2 worm cellular contexts compared by ENCODE assay signal in genomic region chrX:7306434-7306833, ce11.
TF ChIP-seq lines count a peak whose summit lies in the region.

No protein-coding gene starts in this region.

TF ChIP-seq in whole organism, L1 larva, 84 proteins besides CTCF, POLR2A, EP300 and RAD21 (continued from another document):
- TF ChIP-seq hlh-4 (tag; optimal IDR thresholded peaks at IDR 0.05; lab: Kevin White, UChicago) (no peak), sup-37 (GFP tag; optimal IDR thresholded peaks at IDR 0.05; lab: Kevin White, UChicago) (no peak), nhr-12 (tag; optimal IDR thresholded peaks at IDR 0.05; lab: Kevin White, UChicago) (no peak), F16B12.6 (tag; optimal IDR thresholded peaks at IDR 0.05; lab: Kevin White, UChicago) (peak; percentile 13), unc-98 (GFP tag; IDR thresholded peaks at IDR 0.05; lab: Robert Waterston, UW) (no peak), dpl-1 (GFP tag; optimal IDR thresholded peaks at IDR 0.05; lab: Kevin White, UChicago) (peak in 2 of 3 experiments; percentile 15 to 27), ztf-4 (tag; optimal IDR thresholded peaks at IDR 0.05; lab: Kevin White, UChicago) (no peak)

TF ChIP-seq in whole organism, L4 larva, 104 proteins besides CTCF, POLR2A, EP300 and RAD21 (continued from another document):
- peak in 1 of 2 experiments; percentile 20 for TF ChIP-seq hif-1 (tag; optimal IDR thresholded peaks at IDR 0.05; lab: Kevin White, UChicago)
- TF ChIP-seq ZK337.2 (GFP tag; IDR thresholded peaks at IDR 0.05; lab: Robert Waterston, UW), result no peak
- no peak for TF ChIP-seq ceh-44 (GFP tag; IDR thresholded peaks at IDR 0.05; lab: Robert Waterston, UW)
- TF ChIP-seq vab-7 (GFP tag; IDR thresholded peaks at IDR 0.05; lab: Robert Waterston, UW), result no peak
- TF ChIP-seq pha-4 (GFP tag; IDR thresholded peaks at IDR 0.05; lab: Robert Waterston, UW), result no peak
- TF ChIP-seq pha-4 (tag; optimal IDR thresholded peaks at IDR 0.05; lab: Kevin White, UChicago), result peak; percentile 17
- TF ChIP-seq duxl-1 (tag; optimal IDR thresholded peaks at IDR 0.05; lab: Kevin White, UChicago; ENCODE audit: poor library complexity), result no peak
- TF ChIP-seq egl-27 (tag; optimal IDR thresholded peaks at IDR 0.05; lab: Kevin White, UChicago), result no peak
- TF ChIP-seq nhr-42 (GFP tag; IDR thresholded peaks at IDR 0.05; lab: Robert Waterston, UW), result no peak
- no peak for TF ChIP-seq ceh-62 (tag; optimal IDR thresholded peaks at IDR 0.05; lab: Kevin White, UChicago)
- TF ChIP-seq F26F4.8 (GFP tag; conservative IDR thresholded peaks at IDR 0.05; lab: Robert Waterston, UW), result no peak
- TF ChIP-seq spr-1 (tag; optimal IDR thresholded peaks at IDR 0.05; lab: Kevin White, UChicago), result no peak
- TF ChIP-seq madf-5 (GFP tag; IDR thresholded peaks at IDR 0.05; lab: Robert Waterston, UW), result no peak
- TF ChIP-seq hmg-1.1 (GFP tag; IDR thresholded peaks at IDR 0.05; lab: Robert Waterston, UW), result peak; percentile 66
- no peak for TF ChIP-seq ces-1 (GFP tag; optimal IDR thresholded peaks at IDR 0.05; lab: Kevin White, UChicago)
